Worm (Caenorhabditis elegans) whole organism, midembryonic: ENCODE results near the gene AH6.17.

Experiments used
- T22C8.4 ChIP-seq: fragments of 200-800 bp; sonication (Bioruptor generic); IDR thresholded peaks from 2 replicates; pipeline ENCODE4 v1.3.6; 2022; ENCODE audit warnings: missing genetic modification characterization, missing compliant biosample characterization
- cog-1 ChIP-seq: sonication (generic microtip); optimal IDR thresholded peaks from 2 replicates; lab custom pipeline; 2016; ENCODE audit warnings: missing genetic modification characterization, missing compliant biosample characterization
- flt-1 ChIP-seq: fragments of 200-800 bp; sonication (Bioruptor generic); IDR thresholded peaks from 2 replicates; pipeline ENCODE4 v1.3.6; 2022; ENCODE audit warnings: missing genetic modification characterization, missing compliant biosample characterization
- klf-2 ChIP-seq: fragments of 200-800 bp; sonication (Bioruptor generic); conservative IDR thresholded peaks from 2 replicates; pipeline ENCODE4 v1.3.6; 2022; ENCODE audit warnings: missing genetic modification reagents, missing genetic modification characterization, missing compliant biosample characterization
- med-1 ChIP-seq: sonication (generic microtip); optimal IDR thresholded peaks from 2 replicates; lab custom pipeline; 2017; ENCODE audit warnings: missing genetic modification characterization, mild to moderate bottlenecking, missing compliant biosample characterization, antibody characterized with exemption, missing genetic modification reagents; ENCODE audit not compliant: insufficient read depth
- ref-1 ChIP-seq: fragments of 200-800 bp; sonication (Bioruptor generic); conservative IDR thresholded peaks from 2 replicates; pipeline ENCODE4 v1.3.6; 2022; ENCODE audit warnings: missing genetic modification reagents, missing genetic modification characterization, missing compliant biosample characterization
- tab-1 ChIP-seq: fragments of 200-800 bp; sonication (Bioruptor generic); IDR thresholded peaks from 2 replicates; pipeline ENCODE4 v1.3.6; 2022; ENCODE audit warnings: missing genetic modification characterization, missing compliant biosample characterization
- ztf-23 ChIP-seq: fragments of 200-800 bp; sonication (Bioruptor generic); IDR thresholded peaks from 2 replicates; pipeline ENCODE4 v1.3.6; 2022; ENCODE audit warnings: missing genetic modification reagents, missing genetic modification characterization, missing compliant biosample characterization
- ztf-29 ChIP-seq: fragments of 200-800 bp; sonication (Bioruptor generic); IDR thresholded peaks from 2 replicates; pipeline ENCODE4 v1.3.6; 2022; ENCODE audit warnings: missing genetic modification reagents, missing genetic modification characterization, missing compliant biosample characterization

The AH6.17 gene

DNA sequence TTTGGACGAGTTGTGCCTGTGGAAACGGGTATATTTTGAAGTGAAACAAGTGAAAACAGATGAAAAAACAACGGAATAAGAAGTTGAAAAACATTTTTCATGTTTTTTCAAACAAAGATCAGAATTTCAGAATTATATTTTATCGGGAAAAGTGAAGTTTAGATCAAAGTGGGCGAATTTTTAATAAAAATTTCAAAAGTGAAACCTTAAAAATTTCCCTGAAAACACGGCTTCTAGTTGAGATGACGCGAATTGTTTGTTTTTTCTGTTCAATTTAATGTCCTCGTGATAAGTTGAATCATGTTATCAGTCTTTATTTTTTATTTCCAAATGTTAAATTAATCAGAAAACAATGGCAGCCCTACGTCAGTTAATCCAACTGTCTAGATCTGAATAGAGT is 15.8 kb upstream of the AH6.17 start, which contains the start of gene gcy-3:
TSS of gene gcy-3 (minus strand) at position 101 of the 400 bp plus-strand sequence.
- TF ChIP-seq ztf-23 (no peak), ref-1 (no peak), med-1 (GFP tag; lab: Kevin White, UChicago) (no peak), cog-1 (tag; lab: Kevin White, UChicago) (no peak), T22C8.4 (GFP tag; lab: Robert Waterston, UW) (no peak), klf-2 (no peak), tab-1 (GFP tag; lab: Robert Waterston, UW) (no peak), ztf-29 (no peak), flt-1 (GFP tag; lab: Robert Waterston, UW) (no peak)

DNA sequence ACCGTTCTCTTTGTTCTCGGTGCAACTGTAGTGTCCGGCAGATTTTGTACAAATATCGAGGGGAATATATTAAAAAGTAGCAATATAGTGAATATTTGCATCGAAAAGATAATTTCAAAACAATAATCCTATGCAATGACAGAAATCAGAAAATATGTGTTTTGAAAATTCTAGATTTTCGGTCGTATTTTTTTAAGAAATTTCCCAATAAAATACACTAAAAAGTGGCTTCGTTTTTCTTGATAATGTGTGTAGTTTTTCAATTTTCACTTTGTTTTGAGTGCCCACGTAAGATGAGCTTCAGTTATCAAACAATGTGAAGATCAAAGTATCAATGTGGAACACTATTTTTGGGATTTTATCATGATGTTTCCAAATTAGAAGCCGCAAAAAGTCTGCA is 6.1 kb upstream of the AH6.17 start, which contains the start of gene gcy-1:
TSS of gene gcy-1 (minus strand) at position 101 of the 400 bp plus-strand sequence.
- TF ChIP-seq ztf-23 (no peak), ztf-29 (no peak), cog-1 (tag; lab: Kevin White, UChicago) (no peak), tab-1 (GFP tag; lab: Robert Waterston, UW) (no peak)

DNA sequence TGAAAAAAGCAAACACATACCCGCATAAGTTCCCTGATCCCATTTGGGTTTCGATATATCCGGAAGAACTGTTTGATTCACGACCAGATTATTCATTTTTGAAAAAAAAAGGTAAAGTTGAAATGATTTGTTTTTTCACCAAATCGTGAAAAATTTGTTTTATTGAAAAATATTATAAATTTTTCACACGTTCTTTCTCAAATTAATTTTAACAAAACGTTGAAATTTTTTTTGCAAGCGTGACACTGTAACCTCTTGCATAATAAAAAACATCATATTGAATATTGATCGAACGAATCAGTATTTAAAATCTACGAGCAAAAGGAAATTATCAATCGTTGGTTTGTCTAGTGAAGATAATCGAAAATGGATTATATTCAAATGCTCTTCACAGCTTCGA is 4.2 kb upstream of the AH6.17 start, which contains the start of the genes sfxn-1.1 and AH6.3:
TSS of gene sfxn-1.1 (minus strand) at position 101 of the 400 bp plus-strand sequence.
TSS of gene AH6.3 (plus strand) at position 275 of the 400 bp plus-strand sequence.
- TF ChIP-seq med-1 (GFP tag; lab: Kevin White, UChicago) (no peak), T22C8.4 (GFP tag; lab: Robert Waterston, UW) (no peak), tab-1 (GFP tag; lab: Robert Waterston, UW) (no peak), ztf-29 (no peak), ztf-23 (no peak), flt-1 (GFP tag; lab: Robert Waterston, UW) (no peak), ref-1 (no peak)

DNA sequence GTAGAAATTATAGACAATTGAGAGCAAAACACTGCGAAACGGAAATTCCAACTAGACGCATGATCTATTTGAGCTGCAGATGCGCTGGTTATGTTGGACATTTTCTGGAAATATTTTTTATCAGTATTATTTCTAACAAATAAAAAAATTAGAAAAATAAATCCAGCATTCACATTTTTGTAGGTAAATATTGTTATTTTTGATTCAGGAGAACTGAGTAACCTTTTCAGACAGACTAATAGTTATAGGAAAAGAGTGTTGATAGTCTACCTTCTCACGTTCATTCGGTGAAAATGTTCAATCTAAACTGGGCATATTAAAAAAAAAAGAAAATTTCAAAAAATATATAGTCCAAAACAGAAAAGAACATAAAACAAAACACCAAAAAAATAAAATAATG is 1.4 kb upstream of the AH6.17 start, which contains the start of gene sra-1:
TSS of gene sra-1 (minus strand) at position 101 of the 400 bp plus-strand sequence.
- TF ChIP-seq ztf-29 (no peak), tab-1 (GFP tag; lab: Robert Waterston, UW) (no peak), flt-1 (GFP tag; lab: Robert Waterston, UW) (no peak), med-1 (GFP tag; lab: Kevin White, UChicago) (no peak), klf-2 (no peak), T22C8.4 (GFP tag; lab: Robert Waterston, UW) (no peak), ztf-23 (no peak), ref-1 (no peak), cog-1 (tag; lab: Kevin White, UChicago) (no peak)

DNA sequence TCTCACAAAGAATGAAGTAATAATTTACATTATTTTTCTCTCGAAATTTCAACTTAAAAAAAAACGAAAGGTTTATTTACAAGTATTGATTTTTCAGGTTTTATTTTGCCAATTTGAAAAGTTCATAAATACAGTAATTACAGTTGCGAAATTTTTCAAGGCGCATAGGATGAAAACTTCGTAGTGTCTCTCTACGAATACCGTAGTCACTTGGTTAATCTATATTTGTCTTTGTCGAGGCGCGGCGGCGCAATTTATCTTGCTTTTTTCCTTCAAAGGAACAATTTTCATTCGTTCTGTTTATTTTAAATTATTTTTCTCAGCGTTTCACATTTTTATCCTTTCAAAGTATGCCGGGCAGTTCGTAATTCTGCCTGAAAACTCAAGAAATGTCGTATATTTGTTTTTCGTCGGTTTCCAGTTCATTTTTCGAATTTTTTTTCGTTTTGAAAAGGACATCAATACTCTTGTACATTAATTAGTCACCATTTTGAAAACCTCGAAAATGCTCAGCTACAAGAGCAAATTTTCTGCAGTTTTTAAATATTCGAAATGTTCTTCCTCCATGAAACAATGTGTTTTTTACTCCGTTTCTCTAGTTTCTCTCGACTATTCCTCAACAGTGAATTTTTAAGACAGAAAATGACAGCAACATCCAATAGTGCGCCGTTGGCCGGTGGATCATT is 712 bp downstream of the AH6.17 start, which contains the start of gene mex-6:
TSS of gene mex-6 (plus strand) at position 636 of the 686 bp plus-strand sequence.
- TF ChIP-seq flt-1 (GFP tag; lab: Robert Waterston, UW), result no peak
- TF ChIP-seq tab-1 (GFP tag; lab: Robert Waterston, UW), result no peak
- TF ChIP-seq med-1 (GFP tag; lab: Kevin White, UChicago), result no peak
- no peak for TF ChIP-seq cog-1 (tag; lab: Kevin White, UChicago)
- TF ChIP-seq ref-1, result no peak
- TF ChIP-seq ztf-23, result no peak
- TF ChIP-seq T22C8.4 (GFP tag; lab: Robert Waterston, UW), result no peak

DNA sequence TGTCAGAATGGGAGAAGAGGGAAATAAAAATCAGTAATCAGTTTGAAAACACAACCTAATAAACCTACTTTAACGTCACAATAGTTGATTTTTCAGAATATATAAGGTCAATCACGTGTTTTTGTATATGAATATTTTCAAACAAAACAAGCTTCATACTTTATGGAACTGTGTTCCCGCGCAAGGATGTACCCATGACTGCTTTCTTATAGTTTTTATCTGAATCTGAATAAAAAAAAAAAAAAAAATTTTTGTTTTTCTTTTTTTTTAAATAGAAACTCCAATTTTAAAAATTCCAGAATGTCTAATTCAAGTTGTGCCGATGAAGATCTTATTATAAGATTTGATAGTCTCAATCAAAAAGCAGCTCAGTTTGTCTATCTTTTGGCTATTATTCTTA is 5.5 kb downstream of the AH6.17 start, which contains the start of gene sra-2:
TSS of gene sra-2 (plus strand) at position 301 of the 400 bp plus-strand sequence.
- TF ChIP-seq T22C8.4 (GFP tag; lab: Robert Waterston, UW) (no peak), med-1 (GFP tag; lab: Kevin White, UChicago) (no peak), tab-1 (GFP tag; lab: Robert Waterston, UW) (no peak), klf-2 (no peak), cog-1 (tag; lab: Kevin White, UChicago) (no peak), ref-1 (no peak), ztf-23 (no peak), flt-1 (GFP tag; lab: Robert Waterston, UW) (no peak), ztf-29 (no peak)

DNA sequence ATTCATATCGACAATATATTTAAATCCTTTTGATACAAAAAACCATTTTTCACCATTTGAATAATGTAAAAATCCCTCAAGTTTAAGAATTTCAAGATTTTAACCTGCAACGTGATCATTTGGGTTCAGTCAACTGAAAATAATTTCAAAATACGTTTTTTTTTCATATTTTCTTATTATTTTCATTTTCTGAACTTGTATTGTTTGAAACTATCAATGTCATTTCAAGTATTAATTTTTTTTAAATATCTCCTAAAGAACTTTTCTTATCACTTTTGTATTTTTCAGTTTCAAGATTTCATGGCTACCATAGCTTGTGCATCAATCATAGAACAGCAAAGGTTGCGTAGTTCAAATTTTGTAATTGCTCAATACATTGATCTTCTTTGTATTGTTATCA is 9.0 kb downstream of the AH6.17 start, which contains the start of gene sra-9:
TSS of gene sra-9 (plus strand) at position 301 of the 400 bp plus-strand sequence.
- TF ChIP-seq flt-1 (GFP tag; lab: Robert Waterston, UW) (no peak), cog-1 (tag; lab: Kevin White, UChicago) (no peak), klf-2 (no peak), T22C8.4 (GFP tag; lab: Robert Waterston, UW) (no peak), ztf-23 (no peak), ztf-29 (no peak), ref-1 (no peak), tab-1 (GFP tag; lab: Robert Waterston, UW) (no peak), med-1 (GFP tag; lab: Kevin White, UChicago) (no peak)

DNA sequence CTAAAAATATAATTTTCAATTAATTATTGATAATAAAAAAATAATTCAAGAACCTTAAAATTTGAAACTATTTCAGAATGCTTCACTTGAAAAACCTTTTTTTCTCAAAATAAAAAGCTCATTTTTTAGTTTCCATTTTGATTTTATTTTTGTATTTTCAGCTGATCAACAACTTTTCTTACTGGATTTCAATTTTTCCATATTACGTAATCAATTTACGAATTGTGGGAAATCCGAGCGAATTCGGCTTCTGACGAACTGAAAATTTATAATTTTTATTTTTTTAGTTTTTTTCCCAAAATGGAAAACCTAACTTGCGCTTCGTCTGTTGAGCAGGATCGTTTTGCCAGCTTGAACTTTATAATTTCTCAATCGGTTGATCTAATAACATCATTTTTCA is 14.5 kb downstream of the AH6.17 start, which contains the start of gene sra-8:
TSS of gene sra-8 (plus strand) at position 301 of the 400 bp plus-strand sequence.
- TF ChIP-seq ztf-29 (no peak), klf-2 (no peak), cog-1 (tag; lab: Kevin White, UChicago) (no peak), ref-1 (no peak)

DNA sequence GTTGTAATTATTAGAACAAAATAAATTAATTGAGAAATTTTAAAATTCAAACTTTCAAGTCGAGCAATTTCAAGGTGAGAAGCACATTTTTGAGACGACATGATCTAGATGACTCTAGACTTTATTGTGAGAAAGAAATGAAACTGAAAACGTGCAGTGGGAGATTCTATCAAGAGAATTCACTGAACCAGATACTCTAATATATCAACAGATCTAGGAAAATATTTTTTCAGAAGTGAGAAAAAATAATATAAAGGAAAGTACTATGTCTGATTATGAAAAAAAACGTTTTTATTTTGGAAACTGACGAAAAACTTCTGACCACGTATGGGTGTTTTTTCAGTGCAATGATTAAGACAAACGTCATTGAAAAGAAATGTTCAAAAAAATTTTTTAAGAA is 17.8 kb downstream of the AH6.17 start, which contains the start of gene sra-3:
TSS of gene sra-3 (minus strand) at position 101 of the 400 bp plus-strand sequence.
- TF ChIP-seq T22C8.4 (GFP tag; lab: Robert Waterston, UW), result no peak
- TF ChIP-seq tab-1 (GFP tag; lab: Robert Waterston, UW), result no peak
- no peak for TF ChIP-seq cog-1 (tag; lab: Kevin White, UChicago)
- no peak for TF ChIP-seq klf-2

DNA sequence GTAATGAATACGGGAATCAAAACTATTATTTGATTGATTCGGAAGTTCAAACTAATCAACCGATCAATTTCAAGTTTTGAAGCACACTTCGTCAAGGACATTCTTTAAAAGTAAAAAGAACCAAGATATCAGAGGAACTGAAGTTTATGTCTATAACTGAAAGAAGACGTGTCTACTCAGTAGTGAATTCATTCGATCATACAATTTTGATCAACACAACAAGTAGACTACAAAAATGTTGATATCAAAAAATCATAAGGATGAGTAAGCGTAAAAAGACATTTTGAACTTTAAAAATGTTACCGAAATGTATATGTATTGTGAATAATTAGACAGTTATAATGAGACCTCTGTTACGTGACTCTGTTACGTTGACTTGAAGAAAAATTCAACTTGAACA is 19.8 kb downstream of the AH6.17 start, which contains the start of gene sra-4:
TSS of gene sra-4 (minus strand) at position 101 of the 400 bp plus-strand sequence.
- TF ChIP-seq ref-1 (no peak), ztf-29 (no peak), klf-2 (no peak)
